Fruit fly (Drosophila melanogaster): ENCODE data around the gene CG15412.

dm6 chr2L:3352927-3353326 lies 22.6 kb downstream of the CG15412 start:
- TF ChIP-seq CG31627 (GFP tag; optimal IDR thresholded peaks at IDR 0.05) (no peak), fd85E (GFP tag; optimal IDR thresholded peaks at IDR 0.05) (no peak), Hr39 (GFP tag; optimal IDR thresholded peaks at IDR 0.05) (no peak), CG3032 (tag; optimal IDR thresholded peaks at IDR 0.05) (no peak), CG11762 (GFP tag; optimal IDR thresholded peaks at IDR 0.05; ENCODE audit: insufficient read depth) (no peak), CG8632 (GFP tag; optimal IDR thresholded peaks at IDR 0.05) (no peak)
